Fruit fly (Drosophila melanogaster) whole organism, embryonic: ENCODE results near the gene Ugt301D1.

Experiments used
- CG10979 ChIP-seq: fragments of 200-800 bp; sonication (Bioruptor generic); optimal IDR thresholded peaks from 2 replicates; lab custom pipeline; 2018; ENCODE audit warnings: missing biosample characterization, mild to moderate bottlenecking, missing genetic modification characterization, moderate library complexity
- CG11696 ChIP-seq: fragments of 200-800 bp; sonication (Bioruptor generic); IDR thresholded peaks from 2 replicates; pipeline ENCODE4 v1.3.6; 2022; ENCODE audit warnings: missing biosample characterization, missing genetic modification characterization
- CG15073 ChIP-seq: fragments of 200-800 bp; sonication (Bioruptor generic); optimal IDR thresholded peaks from 2 replicates; lab custom pipeline; 2016; ENCODE audit warnings: missing biosample characterization, missing genetic modification characterization
- CG16813 ChIP-seq: fragments of 200-800 bp; sonication (Bioruptor generic); IDR thresholded peaks from 3 replicates; pipeline ENCODE4 v1.3.6; 2022; ENCODE audit warnings: missing biosample characterization, missing genetic modification characterization; ENCODE audit not compliant: partially characterized antibody
- CG17612 ChIP-seq: fragments of 200-800 bp; sonication (Bioruptor generic); IDR thresholded peaks from 2 replicates; pipeline ENCODE4 v1.3.6; 2022; ENCODE audit warnings: missing biosample characterization, missing genetic modification characterization
- CG17829 ChIP-seq: fragments of 200-800 bp; optimal IDR thresholded peaks from 2 replicates; lab custom pipeline; 2019; ENCODE audit warnings: missing biosample characterization, mild to moderate bottlenecking, missing genetic modification characterization, moderate library complexity
- CG2199 ChIP-seq: fragments of 200-800 bp; sonication (Bioruptor generic); IDR thresholded peaks from 3 replicates; pipeline ENCODE4 v1.3.6; 2022; ENCODE audit warnings: missing biosample characterization, missing genetic modification characterization
- CG31224 ChIP-seq: fragments of 200-800 bp; sonication (Bioruptor generic); IDR thresholded peaks from 2 replicates; pipeline ENCODE4 v1.3.6; 2022; ENCODE audit warnings: missing biosample characterization, missing genetic modification characterization
- CG31388 ChIP-seq: fragments of 200-800 bp; sonication (Bioruptor generic); optimal IDR thresholded peaks from 2 replicates; lab custom pipeline; 2016; ENCODE audit warnings: missing biosample characterization, missing genetic modification characterization
- CG32532 ChIP-seq: fragments of 200-800 bp; sonication (Bioruptor generic); IDR thresholded peaks from 2 replicates; pipeline ENCODE4 v1.3.6; 2022; ENCODE audit warnings: missing biosample characterization, missing genetic modification characterization
- CG34422 ChIP-seq: fragments of 200-800 bp; sonication (Bioruptor generic); IDR thresholded peaks from 3 replicates; pipeline ENCODE4 v1.3.6; 2022; ENCODE audit warnings: missing biosample characterization, missing genetic modification characterization
- CG3995 ChIP-seq: fragments of 200-800 bp; sonication (Bioruptor generic); optimal IDR thresholded peaks from 3 replicates; lab custom pipeline; 2016; ENCODE audit warnings: missing biosample characterization, missing genetic modification characterization
- CG5953 ChIP-seq: fragments of 200-800 bp; sonication (Bioruptor generic); IDR thresholded peaks from 2 replicates; pipeline ENCODE4 v1.3.6; 2022; ENCODE audit warnings: missing biosample characterization, missing genetic modification characterization
- Deaf1 ChIP-seq: fragments of 200-800 bp; optimal IDR thresholded peaks from 3 replicates; lab custom pipeline; 2019; ENCODE audit warnings: missing biosample characterization, mild to moderate bottlenecking, missing genetic modification characterization, moderate library complexity
- Dip3 ChIP-seq: fragments of 200-800 bp; sonication (Bioruptor generic); optimal IDR thresholded peaks from 3 replicates; lab custom pipeline; 2016; ENCODE audit warnings: missing biosample characterization, missing genetic modification characterization
- Drgx ChIP-seq: fragments of 200-800 bp; sonication (Bioruptor generic); IDR thresholded peaks from 2 replicates; pipeline ENCODE4 v1.3.6; 2022; ENCODE audit warnings: missing biosample characterization, missing genetic modification characterization
- E2f2 ChIP-seq: fragments of 200-800 bp; sonication (Bioruptor generic); IDR thresholded peaks from 2 replicates; pipeline ENCODE4 v1.3.6; 2022; ENCODE audit warnings: missing biosample characterization, missing genetic modification characterization
- Elba2 ChIP-seq: fragments of 200-800 bp; sonication (Bioruptor generic); optimal IDR thresholded peaks from 3 replicates; lab custom pipeline; 2016; ENCODE audit warnings: missing biosample characterization, missing genetic modification characterization
- HmgD ChIP-seq: fragments of 200-800 bp; sonication (Bioruptor generic); optimal IDR thresholded peaks from 3 replicates; lab custom pipeline; 2016; ENCODE audit warnings: missing biosample characterization, missing genetic modification characterization
- Hr51 ChIP-seq, 2 experiments: fragments of 200-800 bp; sonication (Bioruptor generic); optimal IDR thresholded peaks; 2 replicates in 1 of 2; 3 replicates in 1 of 2; lab custom pipeline; 2016 to 2018; ENCODE audit warnings: missing biosample characterization in 2 of 2, missing genetic modification characterization in 2 of 2, mild to moderate bottlenecking in 1 of 2, moderate library complexity in 1 of 2
- Mad ChIP-seq: fragments of 200-800 bp; sonication (Bioruptor generic); optimal IDR thresholded peaks from 2 replicates; lab custom pipeline; 2016; ENCODE audit warnings: missing biosample characterization, missing genetic modification characterization
- Meics ChIP-seq: fragments of 200-800 bp; sonication (Bioruptor generic); optimal IDR thresholded peaks from 2 replicates; lab custom pipeline; 2017; ENCODE audit warnings: missing biosample characterization, mild to moderate bottlenecking, missing genetic modification characterization
- NC2α ChIP-seq: fragments of 200-800 bp; sonication (Bioruptor generic); optimal IDR thresholded peaks from 2 replicates; lab custom pipeline; 2016; ENCODE audit warnings: missing biosample characterization, missing genetic modification characterization
- Nf-YB ChIP-seq: fragments of 200-800 bp; sonication (Bioruptor generic); optimal IDR thresholded peaks from 3 replicates; lab custom pipeline; 2019; ENCODE audit warnings: missing biosample characterization, mild to moderate bottlenecking, missing genetic modification characterization, moderate library complexity
- Opbp ChIP-seq: fragments of 200-800 bp; sonication (Bioruptor generic); IDR thresholded peaks from 3 replicates; pipeline ENCODE4 v1.3.6; 2022; ENCODE audit warnings: missing biosample characterization, missing genetic modification characterization; ENCODE audit not compliant: partially characterized antibody
- Sox102F ChIP-seq: fragments of 200-800 bp; sonication (Bioruptor generic); optimal IDR thresholded peaks from 2 replicates; lab custom pipeline; 2018; ENCODE audit warnings: missing biosample characterization, mild to moderate bottlenecking, missing genetic modification characterization, moderate library complexity
- Ssrp ChIP-seq: fragments of 200-800 bp; sonication (Bioruptor generic); optimal IDR thresholded peaks from 2 replicates; lab custom pipeline; 2018; ENCODE audit warnings: missing biosample characterization, mild to moderate bottlenecking, missing genetic modification characterization, moderate library complexity
- ac ChIP-seq: fragments of 200-800 bp; sonication (Bioruptor generic); optimal IDR thresholded peaks from 3 replicates; lab custom pipeline; 2017; ENCODE audit warnings: missing biosample characterization, mild to moderate bottlenecking, missing genetic modification characterization
- ap ChIP-seq: fragments of 200-800 bp; sonication (Bioruptor generic); IDR thresholded peaks from 2 replicates; pipeline ENCODE4 v1.3.6; 2022; ENCODE audit warnings: missing biosample characterization, missing genetic modification characterization
- ato ChIP-seq: fragments of 200-800 bp; sonication (Bioruptor generic); IDR thresholded peaks from 2 replicates; pipeline ENCODE4 v1.3.6; 2022; ENCODE audit warnings: missing biosample characterization, missing genetic modification characterization; ENCODE audit not compliant: partially characterized antibody
- bbx ChIP-seq: fragments of 200-800 bp; sonication (Bioruptor generic); IDR thresholded peaks from 2 replicates; pipeline ENCODE4 v1.3.6; 2022; ENCODE audit warnings: missing biosample characterization, missing genetic modification characterization; ENCODE audit not compliant: partially characterized antibody
- btn ChIP-seq: fragments of 200-800 bp; sonication (Bioruptor generic); optimal IDR thresholded peaks from 2 replicates; lab custom pipeline; 2016; ENCODE audit warnings: missing biosample characterization, missing genetic modification characterization
- ci ChIP-seq: fragments of 200-800 bp; sonication (Bioruptor generic); IDR thresholded peaks from 3 replicates; pipeline ENCODE4 v1.3.6; 2022; ENCODE audit warnings: missing biosample characterization, missing genetic modification characterization
- crol ChIP-seq: fragments of 200-800 bp; sonication (Bioruptor generic); IDR thresholded peaks from 2 replicates; pipeline ENCODE4 v1.3.6; 2022; ENCODE audit warnings: missing biosample characterization, missing genetic modification characterization
- ewg ChIP-seq: fragments of 200-800 bp; sonication (Bioruptor generic); optimal IDR thresholded peaks from 3 replicates; lab custom pipeline; 2017; ENCODE audit warnings: mild to moderate bottlenecking, missing biosample characterization, missing genetic modification reagents, missing genetic modification characterization
- fd102C ChIP-seq: fragments of 200-800 bp; sonication (Bioruptor generic); optimal IDR thresholded peaks from 2 replicates; lab custom pipeline; 2018; ENCODE audit warnings: missing biosample characterization, mild to moderate bottlenecking, missing genetic modification characterization, moderate library complexity
- fd3F ChIP-seq: fragments of 200-800 bp; sonication (Bioruptor generic); optimal IDR thresholded peaks from 2 replicates; lab custom pipeline; 2018; ENCODE audit warnings: missing biosample characterization, mild to moderate bottlenecking, missing genetic modification characterization, moderate library complexity
- inv ChIP-seq: fragments of 200-800 bp; sonication (Bioruptor generic); IDR thresholded peaks from 2 replicates; pipeline ENCODE4 v1.3.6; 2022; ENCODE audit warnings: missing biosample characterization, missing genetic modification characterization; ENCODE audit not compliant: partially characterized antibody
- p53 ChIP-seq: fragments of 200-800 bp; sonication (Bioruptor generic); optimal IDR thresholded peaks from 2 replicates; lab custom pipeline; 2016; ENCODE audit warnings: missing biosample characterization, missing genetic modification characterization
- ranshi ChIP-seq: fragments of 200-800 bp; sonication (Bioruptor generic); IDR thresholded peaks from 2 replicates; pipeline ENCODE4 v1.3.6; 2022; ENCODE audit warnings: missing biosample characterization, missing genetic modification characterization
- rib ChIP-seq: fragments of 200-800 bp; sonication (Bioruptor generic); IDR thresholded peaks from 2 replicates; pipeline ENCODE4 v1.3.6; 2022; ENCODE audit warnings: missing biosample characterization, missing genetic modification characterization
- sc ChIP-seq, 3 experiments: fragments of >200 bp in 2 of 3; fragments of 200-800 bp in 1 of 3; sonication (Bioruptor generic) in 1 of 3; optimal IDR thresholded peaks; 2 replicates in 2 of 3; 3 replicates in 1 of 3; lab custom pipeline; 2017; ENCODE audit warnings: mild to moderate bottlenecking in 1 of 3, missing biosample characterization in 1 of 3, missing genetic modification characterization in 1 of 3, missing genetic modification reagents in 1 of 3
- sens ChIP-seq: fragments of 200-800 bp; sonication (Bioruptor generic); peaks from one replicate; lab custom pipeline; 2016; ENCODE audit warnings: missing biosample characterization, missing genetic modification characterization
- seq ChIP-seq: fragments of 200-800 bp; sonication (Bioruptor generic); IDR thresholded peaks from 2 replicates; pipeline ENCODE4 v1.3.6; 2022; ENCODE audit warnings: missing biosample characterization, missing genetic modification characterization
- shn ChIP-seq: fragments of 200-800 bp; sonication (Bioruptor generic); optimal IDR thresholded peaks from 3 replicates; lab custom pipeline; 2016; ENCODE audit warnings: missing biosample characterization, missing genetic modification characterization
- sisA ChIP-seq: fragments of 200-800 bp; sonication (Bioruptor generic); IDR thresholded peaks from 2 replicates; pipeline ENCODE4 v1.3.6; 2022; ENCODE audit warnings: missing biosample characterization, missing genetic modification characterization
- slbo ChIP-seq: fragments of 200-800 bp; sonication (Bioruptor generic); IDR thresholded peaks from 2 replicates; pipeline ENCODE4 v1.3.6; 2022; ENCODE audit warnings: missing biosample characterization, missing genetic modification characterization
- sr ChIP-seq: fragments of 200-800 bp; sonication (Bioruptor generic); IDR thresholded peaks from 3 replicates; pipeline ENCODE4 v1.3.6; 2022; ENCODE audit warnings: missing biosample characterization, missing genetic modification characterization
- unpg ChIP-seq: fragments of 200-800 bp; sonication (Bioruptor generic); optimal IDR thresholded peaks from 3 replicates; lab custom pipeline; 2018; ENCODE audit warnings: missing biosample characterization, mild to moderate bottlenecking, missing genetic modification characterization, moderate library complexity
- wdn ChIP-seq: fragments of 200-800 bp; sonication (Bioruptor generic); IDR thresholded peaks from 2 replicates; pipeline ENCODE4 v1.3.6; 2022; ENCODE audit warnings: missing biosample characterization, missing genetic modification characterization
- zen ChIP-seq: fragments of 200-800 bp; sonication (Bioruptor generic); optimal IDR thresholded peaks from 3 replicates; lab custom pipeline; 2018; ENCODE audit warnings: missing biosample characterization, mild to moderate bottlenecking, missing genetic modification characterization, moderate library complexity

Gene Ugt301D1

DNA sequence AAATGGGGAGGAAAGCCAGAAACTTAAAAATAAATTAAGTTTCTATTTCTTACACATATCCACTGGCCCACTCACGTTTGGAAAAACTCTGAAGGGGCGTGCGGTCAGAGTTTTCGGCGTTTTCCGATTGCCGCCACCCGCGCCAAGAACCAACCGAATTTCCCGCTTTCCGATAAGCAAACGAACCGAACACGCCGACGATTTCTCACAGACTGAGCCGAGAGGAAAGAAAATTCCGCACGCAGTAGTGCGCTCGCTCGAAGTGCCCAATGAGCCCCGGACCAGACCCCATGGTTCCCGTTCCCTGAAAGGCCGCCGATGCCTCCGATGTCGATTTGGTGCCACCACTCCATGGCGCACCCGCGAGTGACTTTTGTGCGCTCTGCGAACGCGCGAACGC lies 5.6 kb upstream of the Ugt301D1 start, which contains the start of gene kon (continued):
- TF ChIP-seq slbo (GFP tag; lab: Robert Waterston, UW) = 0 out of 2 replicates have a peak, but pooled peaks have one; percentile 9
- 0 out of 2 replicates have a peak, but pooled peaks have one; percentile 27 for TF ChIP-seq CG32532 (GFP tag; lab: Robert Waterston, UW)
- TF ChIP-seq ewg (GFP tag; lab: Kevin White, UChicago) = peak; percentile 11
- no peak for TF ChIP-seq CG10979 (tag; lab: Kevin White, UChicago)
- TF ChIP-seq Dip3 (GFP tag; lab: Kevin White, UChicago) = no peak
- no peak for TF ChIP-seq seq
- peak; percentile 92 for TF ChIP-seq CG2199 (GFP tag; lab: Robert Waterston, UW)
- TF ChIP-seq CG3995 = no peak
- TF ChIP-seq CG17612 (GFP tag; lab: Robert Waterston, UW) = no peak
- TF ChIP-seq fd3F (GFP tag; lab: Kevin White, UChicago) = no peak
- no peak for TF ChIP-seq CG31388 (GFP tag; lab: Kevin White, UChicago)
- 0 out of 2 replicates have a peak, but pooled peaks have one; percentile 21 for TF ChIP-seq bbx (GFP tag; lab: Robert Waterston, UW)
- no peak for TF ChIP-seq E2f2 (GFP tag; lab: Robert Waterston, UW)
- TF ChIP-seq HmgD (GFP tag; lab: Kevin White, UChicago) = no peak
- TF ChIP-seq NC2α (GFP tag; lab: Kevin White, UChicago) = no peak
- no peak for TF ChIP-seq Elba2 (GFP tag; lab: Kevin White, UChicago)
- no peak for TF ChIP-seq ap
- no peak for TF ChIP-seq fd102C (GFP tag; lab: Kevin White, UChicago)
- peak; percentile 49; the same call in 1 of the 2 replicates for TF ChIP-seq rib (GFP tag; lab: Robert Waterston, UW)
- no peak for TF ChIP-seq CG11696 (GFP tag; lab: Robert Waterston, UW)
- peak; percentile 64 for TF ChIP-seq ci (GFP tag; lab: Robert Waterston, UW)
- TF ChIP-seq p53 (GFP tag; lab: Kevin White, UChicago) = no peak
- TF ChIP-seq CG31224 (GFP tag; lab: Robert Waterston, UW) = 0 out of 2 replicates have a peak, but pooled peaks have one; percentile 12
- TF ChIP-seq ranshi (GFP tag; lab: Robert Waterston, UW) = no peak
- no peak for TF ChIP-seq sisA (GFP tag; lab: Robert Waterston, UW)
- TF ChIP-seq ac (GFP tag; lab: Kevin White, UChicago) = no peak
- TF ChIP-seq inv (GFP tag; lab: Robert Waterston, UW) = no peak
- no peak for TF ChIP-seq CG16813 (GFP tag; lab: Robert Waterston, UW)
- no peak for TF ChIP-seq wdn (GFP tag; lab: Robert Waterston, UW)
- 0 out of 3 replicates have a peak, but pooled peaks have one; percentile 41 for TF ChIP-seq Opbp (GFP tag; lab: Robert Waterston, UW)
- no peak for TF ChIP-seq ato (GFP tag; lab: Robert Waterston, UW)
- no peak for TF ChIP-seq Mad (GFP tag; lab: Kevin White, UChicago)
- no peak for TF ChIP-seq sc (optimal IDR thresholded peaks at IDR 0.05; lab: Kevin White, UChicago)
- no peak for TF ChIP-seq sc (GFP tag; optimal IDR thresholded peaks at IDR 0.05; lab: Kevin White, UChicago)
- no peak for TF ChIP-seq Meics (GFP tag; lab: Kevin White, UChicago)
- peak; percentile 89 for TF ChIP-seq Deaf1
- peak; percentile 13 for TF ChIP-seq CG17829 (tag; lab: Kevin White, UChicago)
- peak; percentile 67 for TF ChIP-seq crol (GFP tag; lab: Robert Waterston, UW)
- TF ChIP-seq Hr51 (GFP tag; optimal IDR thresholded peaks at IDR 0.05; lab: Kevin White, UChicago) = no peak
- no peak for TF ChIP-seq Ssrp (tag; lab: Kevin White, UChicago)
- TF ChIP-seq sens (GFP tag; lab: Kevin White, UChicago) = peak; percentile 82
- peak; percentile 35; the same call in 1 of the 2 replicates for TF ChIP-seq Drgx
- TF ChIP-seq btn (GFP tag; lab: Kevin White, UChicago) = no peak
- TF ChIP-seq unpg (GFP tag; lab: Kevin White, UChicago) = no peak
- TF ChIP-seq CG15073 (GFP tag; lab: Kevin White, UChicago) = no peak
- peak; percentile 20 for TF ChIP-seq Nf-YB (GFP tag; lab: Kevin White, UChicago)
- TF ChIP-seq shn (GFP tag; lab: Kevin White, UChicago) = no peak
- TF ChIP-seq zen (tag; lab: Kevin White, UChicago) = no peak
- peak; percentile 71 for TF ChIP-seq sr (GFP tag; lab: Robert Waterston, UW)
- no peak for TF ChIP-seq CG5953 (GFP tag; lab: Robert Waterston, UW)
- peak; percentile 45; the same call in 1 of the 3 replicates for TF ChIP-seq CG34422 (GFP tag; lab: Robert Waterston, UW)
- TF ChIP-seq Sox102F = no peak
